Worm (Caenorhabditis elegans) whole organism, L4 larva: Measurements from ENCODE around the gene asp-1.

Experiments
- F37D6.2 ChIP-seq: sonication (generic microtip); optimal IDR thresholded peaks from 2 replicates; lab custom pipeline; 2016; ENCODE audit warnings: mild to moderate bottlenecking, missing genetic modification characterization, missing compliant biosample characterization
- aly-2 ChIP-seq: sonication (generic microtip); optimal IDR thresholded peaks from 2 replicates; lab custom pipeline; 2018; ENCODE audit warnings: missing biosample characterization, missing genetic modification characterization
- daf-19 ChIP-seq: fragments of 200-800 bp; sonication (Bioruptor generic); conservative IDR thresholded peaks from 2 replicates; pipeline ENCODE4 v1.3.6; 2022; ENCODE audit warnings: missing genetic modification characterization, missing compliant biosample characterization
- lir-3 ChIP-seq: sonication (generic microtip); optimal IDR thresholded peaks from 2 replicates; lab custom pipeline; 2016; ENCODE audit warnings: mild to moderate bottlenecking, missing genetic modification characterization, missing compliant biosample characterization
- nhr-237 ChIP-seq: sonication (generic microtip); optimal IDR thresholded peaks from 2 replicates; lab custom pipeline; 2017; ENCODE audit warnings: missing biosample characterization, missing genetic modification characterization
- nhr-25 ChIP-seq: sonication (generic microtip); optimal IDR thresholded peaks from 2 replicates; lab custom pipeline; 2017; ENCODE audit warnings: missing genetic modification characterization, mild to moderate bottlenecking, missing compliant biosample characterization, antibody characterized with exemption, moderate library complexity, borderline replicate concordance; ENCODE audit not compliant: insufficient read depth
- pqm-1 ChIP-seq: sonication (generic microtip); optimal IDR thresholded peaks from 2 replicates; lab custom pipeline; 2017; ENCODE audit warnings: missing biosample characterization, missing genetic modification characterization
- unc-39 ChIP-seq: sonication (generic microtip); optimal IDR thresholded peaks from 2 replicates; lab custom pipeline; 2017; ENCODE audit warnings: missing biosample characterization, missing genetic modification characterization
- ztf-7 ChIP-seq: fragments of 150-350 bp; optimal IDR thresholded peaks from 2 replicates; lab custom pipeline; 2014; ENCODE audit warnings: missing biosample characterization, missing genetic modification characterization

- TF ChIP-seq aly-2 (tag; lab: Kevin White, UChicago), result no peak
- no peak for TF ChIP-seq nhr-237 (tag; lab: Kevin White, UChicago)
- no peak for TF ChIP-seq F37D6.2 (tag; lab: Kevin White, UChicago)
- TF ChIP-seq ztf-7 (tag; lab: Kevin White, UChicago), result no peak
- TF ChIP-seq nhr-25 (tag; lab: Kevin White, UChicago), result no peak
- TF ChIP-seq pqm-1 (tag; lab: Kevin White, UChicago), result no peak
- TF ChIP-seq unc-39 (tag; lab: Kevin White, UChicago), result no peak
- TF ChIP-seq lir-3 (tag; lab: Kevin White, UChicago), result no peak
- TF ChIP-seq daf-19, result no peak
These were observed 19.1 kb downstream of the asp-1 start, which contains the start of gene Y39B6A.27 for ce11 chrV:19031456-19031855.
